Fruit fly (Drosophila melanogaster) whole organism: Measurements from ENCODE around the gene CG8043.

ENCODE experiments used
- CG8478 ChIP-seq: fragments of >200 bp; optimal IDR thresholded peaks from 2 replicates; lab custom pipeline; 2018; ENCODE audit warnings: inconsistent platforms
- Dll ChIP-seq: fragments of >200 bp; optimal IDR thresholded peaks from 2 replicates; lab custom pipeline; 2017
- EcR ChIP-seq, 2 experiments: fragments of >200 bp; optimal IDR thresholded peaks; 2 replicates each; lab custom pipeline; 2017; ENCODE audit warnings: missing biosample characterization in 2 of 2, missing genetic modification characterization in 2 of 2, missing genetic modification reagents in 2 of 2
- pan ChIP-seq: fragments of >200 bp; optimal IDR thresholded peaks from 2 replicates; lab custom pipeline; 2017
- psq ChIP-seq: fragments of >200 bp; optimal IDR thresholded peaks from 2 replicates; lab custom pipeline; 2017
- usp ChIP-seq: fragments of >200 bp; optimal IDR thresholded peaks from 2 replicates; lab custom pipeline; 2017; ENCODE audit warnings: missing biosample characterization, missing genetic modification characterization, mixed read lengths

Gene CG8043

DNA sequence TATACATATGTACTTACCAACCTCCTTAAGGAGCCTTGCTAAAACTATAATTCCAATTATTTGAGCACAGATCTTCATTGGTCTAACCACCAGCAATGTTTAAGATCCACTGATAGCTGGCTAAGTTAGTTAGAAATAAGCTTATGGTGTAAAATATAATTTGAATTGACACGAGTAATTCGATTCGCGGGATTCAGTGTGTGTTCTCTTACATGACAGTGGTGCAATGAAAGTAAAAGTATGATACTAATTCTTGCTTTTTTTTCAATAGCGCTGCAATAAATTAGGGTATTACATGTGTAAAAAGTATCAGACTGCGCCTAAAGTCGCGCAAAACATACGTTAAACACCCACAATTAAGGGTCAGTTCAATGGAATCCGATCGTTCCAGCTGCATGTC lies 3.2 kb downstream of the CG8043 start, which contains the start of gene CG33325:
Gene CG33325 (minus strand): TSS at position 101 of the 400 bp plus-strand sequence.
- TF ChIP-seq usp (GFP tag; lab: Kevin White, UChicago) = no peak
- no peak for TF ChIP-seq CG8478 (lab: Kevin White, UChicago)
- TF ChIP-seq Dll (lab: Kevin White, UChicago) = no peak
- no peak for TF ChIP-seq EcR (GFP tag; optimal IDR thresholded peaks at IDR 0.05; lab: Kevin White, UChicago)
- TF ChIP-seq psq (lab: Kevin White, UChicago) = no peak
- TF ChIP-seq pan (lab: Kevin White, UChicago) = no peak

DNA sequence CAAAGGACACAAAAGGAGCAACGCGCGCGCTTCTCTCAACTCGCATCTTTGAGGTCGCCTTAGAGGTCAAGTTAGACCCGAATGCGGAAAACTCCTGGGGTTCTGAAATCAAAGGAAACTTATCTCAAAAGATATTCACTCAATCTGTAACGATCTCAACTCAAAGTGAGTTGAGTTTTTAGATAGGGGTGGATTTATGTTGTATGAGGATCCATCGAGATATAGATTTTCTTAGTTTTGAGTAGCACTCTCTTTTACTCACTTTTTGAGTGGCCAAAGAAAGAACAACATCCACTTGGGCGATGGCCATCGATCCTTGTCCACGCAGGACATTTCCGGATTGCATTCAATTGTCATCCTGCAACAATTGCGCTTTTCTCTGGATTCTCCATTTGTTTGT lies 3.9 kb downstream of the CG8043 start:
- no peak for TF ChIP-seq usp (GFP tag; lab: Kevin White, UChicago)

DNA sequence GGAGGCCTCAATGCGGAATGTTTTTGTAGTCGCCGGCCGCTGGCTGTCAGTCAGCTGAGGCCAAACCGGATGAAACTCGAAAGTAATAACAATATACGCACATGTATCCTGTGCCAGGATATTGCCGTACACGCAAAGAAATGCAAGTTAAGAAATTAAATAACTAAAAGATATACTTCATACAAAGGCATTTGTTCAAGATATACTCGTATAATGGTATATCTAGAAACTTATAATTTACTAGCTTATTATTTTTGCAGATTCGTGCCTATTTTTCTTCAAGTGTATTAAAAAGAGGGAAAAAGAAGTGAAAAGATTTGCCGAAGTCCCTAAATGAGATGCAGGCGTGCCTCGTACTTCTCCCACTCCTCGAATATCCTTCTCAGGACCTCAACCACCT lies 6.6 kb downstream of the CG8043 start:
- TF ChIP-seq Dll (lab: Kevin White, UChicago) = no peak
- no peak for TF ChIP-seq psq (lab: Kevin White, UChicago)
- no peak for TF ChIP-seq pan (lab: Kevin White, UChicago)

DNA sequence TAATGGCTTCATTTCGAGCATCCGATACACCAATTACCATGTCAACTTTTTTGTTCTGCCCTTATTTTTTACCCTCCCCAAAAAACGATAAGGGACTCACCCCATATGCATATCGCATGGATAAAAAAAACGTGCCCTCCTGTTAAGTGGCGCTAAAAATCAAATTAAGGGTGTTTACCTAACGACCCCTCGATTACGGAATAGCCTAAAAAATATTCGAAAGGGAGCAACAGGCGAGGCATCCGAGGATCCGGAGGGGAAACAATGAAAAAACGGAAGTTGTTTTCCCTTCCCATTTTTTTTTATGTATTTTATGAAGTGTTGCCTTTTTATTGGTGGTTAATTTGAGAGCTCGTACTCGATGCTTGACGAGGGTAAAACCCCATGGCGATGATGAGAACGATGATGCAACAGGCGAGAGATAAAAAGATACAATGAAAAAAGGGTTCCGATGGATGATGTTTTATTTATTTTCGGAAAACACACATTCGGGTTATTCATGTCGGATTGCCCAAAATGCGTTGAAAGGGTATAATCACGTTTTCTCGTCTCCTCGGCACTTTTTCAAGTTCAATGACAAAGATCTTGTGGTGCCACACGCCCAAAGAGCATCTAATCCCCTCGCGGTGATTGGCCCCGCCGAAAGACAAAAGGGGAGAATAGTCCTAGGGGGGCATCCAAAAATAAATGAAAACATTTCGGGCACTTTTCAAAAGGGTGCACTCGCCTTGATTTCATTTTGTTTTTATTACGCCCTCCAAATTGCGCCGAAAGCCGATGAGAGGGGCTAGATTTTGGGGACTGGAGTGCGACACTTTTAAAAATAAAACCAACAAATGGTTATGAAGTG lies 7.8 kb downstream of the CG8043 start, which contains the start of gene CG44227:
Gene CG44227 (minus strand): TSS at position 849 of the 850 bp plus-strand sequence.
- TF ChIP-seq pan (lab: Kevin White, UChicago) (no peak), CG8478 (lab: Kevin White, UChicago) (no peak), EcR (GFP tag; optimal IDR thresholded peaks at IDR 0.05; lab: Kevin White, UChicago) (no peak), Dll (lab: Kevin White, UChicago) (no peak), psq (lab: Kevin White, UChicago) (no peak), usp (GFP tag; lab: Kevin White, UChicago) (no peak)

DNA sequence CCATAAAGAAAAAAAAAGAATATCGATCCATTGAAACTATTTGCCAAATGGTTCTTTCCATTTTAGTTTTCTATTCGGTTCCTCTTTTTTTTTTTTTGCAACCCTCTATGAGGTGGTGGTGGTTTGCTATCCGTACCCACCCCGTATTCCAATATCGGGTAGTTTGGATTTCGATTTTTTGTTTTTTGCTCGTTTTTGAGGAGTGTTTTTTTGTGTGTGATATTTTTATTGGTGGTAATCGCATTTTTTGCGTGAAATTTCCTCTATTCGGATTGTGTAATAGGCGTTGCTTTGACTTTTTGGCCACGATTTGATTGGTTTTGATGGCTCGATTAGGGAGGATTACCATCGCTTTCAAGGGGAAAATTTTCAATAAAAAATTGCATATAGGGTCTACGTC lies 9.7 kb downstream of the CG8043 start:
- no peak for TF ChIP-seq CG8478 (lab: Kevin White, UChicago)
- TF ChIP-seq usp (GFP tag; lab: Kevin White, UChicago) = no peak
- no peak for TF ChIP-seq Dll (lab: Kevin White, UChicago)
- TF ChIP-seq psq (lab: Kevin White, UChicago) = no peak
- TF ChIP-seq pan (lab: Kevin White, UChicago) = no peak
- TF ChIP-seq EcR (GFP tag; optimal IDR thresholded peaks at IDR 0.05; lab: Kevin White, UChicago) = no peak

DNA sequence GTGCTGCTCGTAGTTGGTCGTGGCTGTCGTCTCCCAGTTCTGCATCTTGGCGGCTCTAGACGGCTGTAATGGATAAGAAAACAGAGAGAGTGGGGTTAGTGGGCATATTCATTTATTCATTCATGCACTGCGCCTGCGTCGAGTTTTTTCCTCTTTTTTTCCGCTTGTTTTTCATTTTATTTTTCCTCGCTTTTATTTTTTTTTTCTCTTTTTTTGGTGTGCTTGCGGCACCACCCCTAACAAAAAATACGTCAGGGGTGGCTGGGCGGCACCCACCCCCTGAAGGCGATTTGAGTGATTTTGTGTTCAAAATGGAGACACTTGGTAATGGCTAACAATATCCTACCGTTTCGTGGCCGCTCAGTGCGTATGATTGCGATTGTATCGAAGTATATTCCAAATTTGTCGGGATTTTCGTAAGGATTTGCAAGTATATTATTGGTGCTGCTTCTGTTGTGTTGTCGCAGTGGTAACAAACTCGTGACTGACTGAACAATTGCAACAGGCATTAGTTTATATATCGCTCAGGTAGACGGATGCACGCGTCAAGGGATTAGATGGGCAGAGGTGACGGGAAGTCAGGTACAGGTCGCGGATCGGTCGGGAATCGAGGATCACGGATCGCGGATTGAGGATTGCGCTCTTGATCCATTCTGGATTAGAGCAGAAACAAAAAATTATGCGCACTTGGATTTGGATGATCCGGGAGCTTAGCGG lies 17.6 kb downstream of the CG8043 start:
- no peak for TF ChIP-seq psq (lab: Kevin White, UChicago)

DNA sequence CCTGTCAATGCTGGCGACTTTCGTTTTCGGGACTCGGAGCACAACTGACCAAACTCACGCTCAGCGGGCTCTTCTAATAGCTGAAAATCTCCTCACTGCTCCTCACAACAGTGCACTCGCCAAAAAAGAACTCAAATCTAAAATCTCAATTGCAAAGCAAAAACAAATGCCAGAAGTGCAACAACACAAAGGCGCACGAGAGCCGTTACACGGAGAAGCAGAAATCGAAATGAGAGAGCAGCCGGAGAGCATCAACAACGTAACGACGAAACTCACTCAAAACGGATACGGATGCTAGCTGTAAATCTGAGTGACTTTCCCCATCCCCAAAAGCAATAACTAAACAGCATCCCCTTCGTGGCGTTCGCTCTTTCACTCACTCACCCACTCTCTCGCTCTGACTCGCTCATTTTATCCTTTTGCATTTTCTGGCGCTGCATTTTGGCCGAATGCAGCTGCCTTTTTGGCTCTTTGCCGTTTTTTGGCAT lies 21.1 kb downstream of the CG8043 start, which contains the start of gene hb:
Gene hb (minus strand): TSS at position 51 of the 488 bp plus-strand sequence.
- TF ChIP-seq Dll (lab: Kevin White, UChicago) (no peak), usp (GFP tag; lab: Kevin White, UChicago) (no peak)

DNA sequence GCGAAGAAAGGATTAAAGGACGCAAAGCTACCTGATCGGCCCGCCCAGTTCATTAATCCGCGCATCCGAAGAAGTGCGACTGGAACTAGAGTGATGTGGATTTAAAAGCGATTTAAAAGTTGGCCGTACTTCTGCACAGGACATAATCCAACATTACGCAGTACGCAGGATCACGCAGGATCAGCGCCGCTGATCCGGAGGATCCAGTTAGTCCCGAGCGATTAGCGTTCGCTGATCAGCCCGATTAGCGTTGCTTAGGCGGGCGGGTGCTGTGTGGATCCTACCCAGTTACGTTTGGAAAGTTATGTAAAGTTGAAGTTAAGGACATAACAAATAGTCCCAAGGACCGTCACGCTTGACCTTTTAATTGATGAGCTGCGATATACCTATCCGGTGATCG lies 22.5 kb downstream of the CG8043 start:
- TF ChIP-seq usp (GFP tag; lab: Kevin White, UChicago) (no peak), Dll (lab: Kevin White, UChicago) (no peak), pan (lab: Kevin White, UChicago) (no peak), CG8478 (lab: Kevin White, UChicago) (no peak), EcR (GFP tag; optimal IDR thresholded peaks at IDR 0.05; lab: Kevin White, UChicago) (no peak)

DNA sequence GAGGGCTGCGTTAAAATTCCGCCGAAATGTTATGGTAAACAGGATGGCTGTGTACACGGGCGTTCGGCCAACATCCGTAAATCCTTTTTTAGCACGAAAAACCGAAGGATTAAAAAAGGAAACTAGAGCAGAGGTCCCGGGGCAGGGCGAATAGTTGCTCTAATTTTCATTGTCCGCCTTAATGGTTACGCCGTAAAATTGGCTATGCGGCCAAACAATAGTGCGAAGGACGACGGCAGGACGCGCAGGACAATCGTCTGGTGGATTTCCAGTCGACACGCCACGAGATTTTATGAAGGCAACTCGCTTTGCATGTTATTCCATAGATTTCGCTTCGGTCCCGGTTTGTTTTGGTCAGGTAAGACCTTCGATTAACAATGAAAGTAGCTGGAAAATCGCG lies 23.9 kb downstream of the CG8043 start:
- TF ChIP-seq CG8478 (lab: Kevin White, UChicago) = no peak
- TF ChIP-seq pan (lab: Kevin White, UChicago) = no peak
- TF ChIP-seq Dll (lab: Kevin White, UChicago) = no peak
- no peak for TF ChIP-seq usp (GFP tag; lab: Kevin White, UChicago)
- TF ChIP-seq EcR (GFP tag; optimal IDR thresholded peaks at IDR 0.05; lab: Kevin White, UChicago) = no peak
- no peak for TF ChIP-seq psq (lab: Kevin White, UChicago)

DNA sequence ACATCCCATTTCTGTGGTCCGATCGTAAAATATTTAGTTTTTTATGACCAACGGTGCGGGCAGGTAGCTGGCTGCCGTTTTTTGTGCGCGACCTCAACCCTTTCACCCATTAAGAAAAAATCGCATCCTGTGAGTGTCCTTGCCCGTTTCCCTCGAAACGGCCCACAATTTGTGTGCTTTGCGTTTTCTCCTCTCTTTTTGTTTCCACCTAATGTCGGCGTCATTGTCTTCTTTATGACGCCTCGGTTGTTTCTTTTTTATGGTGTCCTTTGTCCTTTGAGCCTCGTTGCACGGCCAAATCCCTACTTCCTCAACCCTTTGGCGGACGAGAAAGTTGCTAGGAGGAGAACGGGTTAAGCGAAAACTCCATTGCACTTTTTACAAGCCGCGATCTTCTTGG lies 24.5 kb downstream of the CG8043 start:
- TF ChIP-seq usp (GFP tag; lab: Kevin White, UChicago) = no peak

DNA sequence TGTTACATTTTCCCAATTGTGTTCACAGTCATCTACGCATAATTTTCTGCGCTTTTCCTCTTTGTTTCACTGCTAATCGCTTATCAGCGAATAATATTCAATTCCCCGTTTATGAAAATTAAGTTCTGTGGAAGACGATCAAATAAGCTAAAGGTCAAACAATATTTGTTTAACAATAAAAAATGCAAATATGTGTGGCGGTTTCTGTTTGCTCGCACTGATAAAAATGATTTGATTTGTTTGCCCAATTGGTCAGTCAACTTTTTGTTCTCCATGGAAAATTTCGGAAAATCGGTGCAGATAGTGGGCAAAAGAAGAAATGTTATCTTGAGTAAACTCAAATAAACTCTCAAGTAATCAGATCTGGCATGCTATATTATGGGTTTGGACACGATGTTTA lies 28.0 kb downstream of the CG8043 start:
- TF ChIP-seq pan (lab: Kevin White, UChicago) = no peak
- no peak for TF ChIP-seq psq (lab: Kevin White, UChicago)
- no peak for TF ChIP-seq CG8478 (lab: Kevin White, UChicago)
- no peak for TF ChIP-seq Dll (lab: Kevin White, UChicago)
- TF ChIP-seq EcR (GFP tag; optimal IDR thresholded peaks at IDR 0.05; lab: Kevin White, UChicago) = no peak
- no peak for TF ChIP-seq usp (GFP tag; lab: Kevin White, UChicago)
